Worm (Caenorhabditis elegans) whole organism, young adult: ENCODE measurements around the gene Y54G2A.32.

ENCODE experiments used
- C06A6.2 ChIP-seq: fragments of 200-800 bp; sonication (Bioruptor generic); conservative IDR thresholded peaks from 2 replicates; pipeline ENCODE4 v1.3.6; 2022; ENCODE audit warnings: missing genetic modification characterization, missing compliant biosample characterization
- K12H6.12 ChIP-seq: fragments of 200-800 bp; sonication (Bioruptor generic); optimal IDR thresholded peaks from 2 replicates; lab custom pipeline; 2018; ENCODE audit warnings: mild to moderate bottlenecking, missing genetic modification characterization, missing compliant biosample characterization
- T26A5.8 ChIP-seq: sonication (generic microtip); optimal IDR thresholded peaks from 2 replicates; lab custom pipeline; 2016; ENCODE audit warnings: missing genetic modification characterization, missing compliant biosample characterization
- Y53G8AR.9 ChIP-seq: fragments of 200-800 bp; sonication (Bioruptor generic); conservative IDR thresholded peaks from 2 replicates; pipeline ENCODE4 v1.3.6; 2022; ENCODE audit warnings: missing genetic modification reagents, missing genetic modification characterization, missing compliant biosample characterization
- Y67H2A.10 ChIP-seq: fragments of 200-800 bp; sonication (Bioruptor generic); conservative IDR thresholded peaks from 2 replicates; pipeline ENCODE4 v1.3.6; 2022; ENCODE audit warnings: missing genetic modification reagents, missing genetic modification characterization, missing compliant biosample characterization
- attf-3 ChIP-seq: fragments of 200-800 bp; sonication (Bioruptor generic); conservative IDR thresholded peaks from 2 replicates; pipeline ENCODE4 v1.3.6; 2022; ENCODE audit warnings: missing genetic modification reagents, missing genetic modification characterization, missing compliant biosample characterization
- attf-5 ChIP-seq: fragments of 200-800 bp; sonication (Bioruptor generic); optimal IDR thresholded peaks from 2 replicates; lab custom pipeline; 2018; ENCODE audit warnings: mild to moderate bottlenecking, missing genetic modification characterization, missing compliant biosample characterization
- attf-6 ChIP-seq: fragments of 200-800 bp; sonication (Bioruptor generic); IDR thresholded peaks from 2 replicates; pipeline ENCODE4 v1.3.6; 2022; ENCODE audit warnings: missing genetic modification reagents, missing genetic modification characterization, missing compliant biosample characterization
- cebp-2 ChIP-seq: fragments of 200-800 bp; sonication (Bioruptor generic); IDR thresholded peaks from 2 replicates; pipeline ENCODE4 v1.3.6; 2022; ENCODE audit warnings: missing genetic modification characterization, missing compliant biosample characterization
- ceh-58 ChIP-seq: fragments of 200-800 bp; sonication (Bioruptor generic); IDR thresholded peaks from 2 replicates; pipeline ENCODE4 v1.3.6; 2022; ENCODE audit warnings: missing genetic modification characterization, missing compliant biosample characterization
- ceh-79 ChIP-seq: sonication (generic microtip); optimal IDR thresholded peaks from 2 replicates; lab custom pipeline; 2017; ENCODE audit warnings: mild to moderate bottlenecking, missing genetic modification characterization, missing compliant biosample characterization
- dox-1 ChIP-seq: fragments of 200-800 bp; sonication (Bioruptor generic); IDR thresholded peaks from 2 replicates; pipeline ENCODE4 v1.3.6; 2022; ENCODE audit warnings: missing genetic modification reagents, missing genetic modification characterization, missing compliant biosample characterization
- dpff-1 ChIP-seq: sonication (generic microtip); optimal IDR thresholded peaks from 2 replicates; lab custom pipeline; 2017; ENCODE audit warnings: mild to moderate bottlenecking, missing genetic modification characterization, missing compliant biosample characterization
- efl-1 ChIP-seq: fragments of 150-350 bp; optimal IDR thresholded peaks from 2 replicates; lab custom pipeline; 2014; ENCODE audit warnings: missing biosample characterization, missing genetic modification reagents, missing genetic modification characterization
- egl-18 ChIP-seq: fragments of 200-800 bp; sonication (Bioruptor generic); IDR thresholded peaks from 2 replicates; pipeline ENCODE4 v1.3.6; 2022; ENCODE audit warnings: missing genetic modification reagents, missing genetic modification characterization, missing compliant biosample characterization
- egl-44 ChIP-seq: fragments of 200-800 bp; sonication (Bioruptor generic); IDR thresholded peaks from 2 replicates; pipeline ENCODE4 v1.3.6; 2022; ENCODE audit warnings: missing genetic modification reagents, missing genetic modification characterization, missing compliant biosample characterization
- hlh-12 ChIP-seq: sonication (generic microtip); optimal IDR thresholded peaks from 2 replicates; lab custom pipeline; 2016; ENCODE audit warnings: missing genetic modification characterization, missing compliant biosample characterization
- hmg-1.2 ChIP-seq: fragments of 200-800 bp; sonication (Bioruptor generic); IDR thresholded peaks from 2 replicates; pipeline ENCODE4 v1.3.6; 2022; ENCODE audit warnings: missing genetic modification reagents, missing genetic modification characterization, missing compliant biosample characterization
- lag-1 ChIP-seq: fragments of 200-800 bp; sonication (Bioruptor generic); IDR thresholded peaks from 2 replicates; pipeline ENCODE4 v1.3.6; 2022; ENCODE audit warnings: missing genetic modification reagents, missing genetic modification characterization, missing compliant biosample characterization
- let-526 ChIP-seq: fragments of 200-800 bp; sonication (Bioruptor generic); IDR thresholded peaks from 2 replicates; pipeline ENCODE4 v1.3.6; 2022; ENCODE audit warnings: missing genetic modification reagents, missing genetic modification characterization, missing compliant biosample characterization
- lin-26 ChIP-seq: fragments of 200-800 bp; sonication (Bioruptor generic); IDR thresholded peaks from 2 replicates; pipeline ENCODE4 v1.3.6; 2022; ENCODE audit warnings: missing genetic modification reagents, missing genetic modification characterization, missing compliant biosample characterization
- lsl-1 ChIP-seq: fragments of 200-800 bp; sonication (Bioruptor generic); optimal IDR thresholded peaks from 2 replicates; lab custom pipeline; 2018; ENCODE audit warnings: mild to moderate bottlenecking, missing genetic modification characterization, moderate library complexity, missing compliant biosample characterization
- lsy-27 ChIP-seq: sonication (generic microtip); optimal IDR thresholded peaks from 2 replicates; lab custom pipeline; 2017; ENCODE audit warnings: missing genetic modification characterization, mild to moderate bottlenecking, missing compliant biosample characterization, antibody characterized with exemption, missing genotype, borderline replicate concordance; ENCODE audit not compliant: insufficient read depth
- madf-6 ChIP-seq: fragments of 200-800 bp; sonication (Bioruptor generic); IDR thresholded peaks from 2 replicates; pipeline ENCODE4 v1.3.6; 2022; ENCODE audit warnings: missing genetic modification reagents, missing genetic modification characterization, missing compliant biosample characterization
- nhr-80 ChIP-seq: sonication (generic microtip); optimal IDR thresholded peaks from 2 replicates; lab custom pipeline; 2016; ENCODE audit warnings: missing genetic modification characterization, missing compliant biosample characterization
- rpc-1 ChIP-seq, 2 experiments: fragments of 150-350 bp in 1 of 2; sonication (generic microtip) in 1 of 2; optimal IDR thresholded peaks; 2 replicates each; lab custom pipeline; 2014 to 2018; ENCODE audit warnings: missing biosample characterization in 1 of 2, missing genetic modification characterization in 1 of 2, missing genetic modification reagents in 1 of 2, missing genotype in 1 of 2
- snpc-1.1 ChIP-seq: sonication (generic microtip); optimal IDR thresholded peaks from 2 replicates; lab custom pipeline; 2017; ENCODE audit warnings: missing genetic modification characterization, mild to moderate bottlenecking, missing compliant biosample characterization, antibody characterized with exemption, moderate library complexity, missing genotype, missing genetic modification reagents; ENCODE audit not compliant: insufficient read depth
- zfh-2 ChIP-seq: fragments of 200-800 bp; sonication (Bioruptor generic); conservative IDR thresholded peaks from 2 replicates; pipeline ENCODE4 v1.3.6; 2022; ENCODE audit warnings: missing genetic modification reagents, missing genetic modification characterization, missing compliant biosample characterization
- ztf-18 ChIP-seq: sonication (generic microtip); optimal IDR thresholded peaks from 2 replicates; lab custom pipeline; 2016; ENCODE audit warnings: missing genotype, mild to moderate bottlenecking, missing genetic modification characterization, missing compliant biosample characterization
- ztf-22 ChIP-seq: fragments of 200-800 bp; sonication (Bioruptor generic); optimal IDR thresholded peaks from 2 replicates; lab custom pipeline; 2018; ENCODE audit warnings: mild to moderate bottlenecking, missing genetic modification characterization, moderate library complexity, missing compliant biosample characterization
- ztf-25 ChIP-seq: fragments of 200-800 bp; sonication (Bioruptor generic); IDR thresholded peaks from 2 replicates; pipeline ENCODE4 v1.3.6; 2022; ENCODE audit warnings: missing genetic modification reagents, missing genetic modification characterization, missing compliant biosample characterization
- ztf-6 ChIP-seq: fragments of 200-800 bp; sonication (Bioruptor generic); IDR thresholded peaks from 2 replicates; pipeline ENCODE4 v1.3.6; 2022; ENCODE audit warnings: missing genetic modification reagents, missing genetic modification characterization, missing compliant biosample characterization

Gene Y54G2A.32

DNA sequence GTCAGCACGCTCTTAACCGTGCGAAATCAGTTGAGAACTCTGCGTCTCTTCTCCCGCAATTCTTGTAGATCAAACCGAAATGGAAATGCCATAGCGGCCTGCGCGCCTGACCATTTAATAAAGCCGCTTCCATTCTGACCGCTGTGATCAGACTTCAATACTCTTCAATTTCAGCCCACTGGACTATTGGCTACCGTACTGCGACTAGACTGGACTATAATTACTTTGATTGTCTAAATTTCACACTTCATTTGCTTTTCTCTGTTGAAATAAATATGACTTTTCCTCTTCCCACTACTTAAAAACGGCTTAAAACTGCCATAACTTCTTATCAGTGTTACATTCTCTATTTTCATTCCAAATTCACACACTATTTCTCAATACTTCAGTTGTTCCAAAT lies 34.6 kb downstream of the Y54G2A.32 start, which contains the start of gene Y54G2A.7:
Gene Y54G2A.7, plus strand, starts transcription at position 301 of the 400 bp plus-strand sequence.
- peak; percentile 13 for TF ChIP-seq nhr-80
- TF ChIP-seq C06A6.2 (GFP tag; lab: Robert Waterston, UW) = no peak

- TF ChIP-seq cebp-2 (no peak), nhr-80 (peak; percentile 62)
Observed at ce11 chrIV:2841260-2841659, 37.5 kb downstream of the Y54G2A.32 start, which contains the start of gene clec-83. TSS of gene clec-83 (minus strand) at chrIV:2841472.

DNA sequence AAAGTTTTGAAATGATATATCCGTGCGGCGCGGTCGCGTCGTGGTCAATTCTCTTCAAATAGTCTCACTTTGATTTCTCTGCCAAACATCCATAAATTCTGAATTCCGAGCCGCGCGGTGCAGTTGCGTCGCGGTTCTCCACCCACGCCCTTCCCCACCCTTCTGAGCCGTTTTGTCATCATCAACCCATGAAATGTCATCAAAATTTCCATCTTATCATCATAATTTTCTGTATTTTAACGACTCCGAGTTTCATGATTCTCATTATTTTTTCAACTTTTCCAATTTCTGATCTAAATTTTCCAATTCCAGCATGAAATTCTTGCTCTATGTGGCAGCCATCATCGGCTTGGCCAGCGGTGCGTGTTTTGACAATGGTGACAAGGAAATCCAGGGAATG lies 38.4 kb downstream of the Y54G2A.32 start, which contains the start of gene clec-84:
Gene clec-84, plus strand, starts transcription at position 301 of the 400 bp plus-strand sequence.
- TF ChIP-seq snpc-1.1 (tag; lab: Kevin White, UChicago) = no peak
- TF ChIP-seq ztf-22 (GFP tag; lab: Kevin White, UChicago) = no peak
- no peak for TF ChIP-seq ztf-6
- no peak for TF ChIP-seq attf-6
- TF ChIP-seq zfh-2 = no peak
- TF ChIP-seq ceh-79 (tag; lab: Kevin White, UChicago) = no peak

- no peak for TF ChIP-seq Y67H2A.10 (GFP tag; lab: Robert Waterston, UW)
- TF ChIP-seq lin-26 (GFP tag; lab: Robert Waterston, UW) = no peak
- TF ChIP-seq madf-6 (GFP tag; lab: Robert Waterston, UW) = no peak
- TF ChIP-seq egl-44 = no peak
- TF ChIP-seq hlh-12 (tag; lab: Kevin White, UChicago) = no peak
- no peak for TF ChIP-seq T26A5.8 (tag; lab: Kevin White, UChicago)
- TF ChIP-seq Y53G8AR.9 = no peak
- no peak for TF ChIP-seq hmg-1.2 (GFP tag; lab: Robert Waterston, UW)
- TF ChIP-seq ztf-25 (GFP tag; lab: Robert Waterston, UW) = no peak
- no peak for TF ChIP-seq ceh-79 (tag; lab: Kevin White, UChicago)
- TF ChIP-seq K12H6.12 (tag; lab: Kevin White, UChicago) = no peak
- no peak for TF ChIP-seq lag-1
- no peak for TF ChIP-seq ceh-58 (GFP tag; lab: Robert Waterston, UW)
- TF ChIP-seq lsy-27 (tag; lab: Kevin White, UChicago) = no peak
- TF ChIP-seq rpc-1 (optimal IDR thresholded peaks at IDR 0.05; lab: Kevin White, UChicago) = no peak
- TF ChIP-seq rpc-1 (tag; optimal IDR thresholded peaks at IDR 0.05; lab: Kevin White, UChicago) = no peak
- TF ChIP-seq egl-18 (GFP tag; lab: Robert Waterston, UW) = no peak
- TF ChIP-seq ztf-18 (tag; lab: Kevin White, UChicago) = no peak
- TF ChIP-seq dox-1 = no peak
- TF ChIP-seq dpff-1 (tag; lab: Kevin White, UChicago) = no peak
- TF ChIP-seq let-526 = no peak
Observed at ce11 chrIV:2843882-2844281, 40.1 kb downstream of the Y54G2A.32 start, which contains the start of gene Y54G2A.15. TSS of gene Y54G2A.15 (minus strand) at chrIV:2843982.

DNA sequence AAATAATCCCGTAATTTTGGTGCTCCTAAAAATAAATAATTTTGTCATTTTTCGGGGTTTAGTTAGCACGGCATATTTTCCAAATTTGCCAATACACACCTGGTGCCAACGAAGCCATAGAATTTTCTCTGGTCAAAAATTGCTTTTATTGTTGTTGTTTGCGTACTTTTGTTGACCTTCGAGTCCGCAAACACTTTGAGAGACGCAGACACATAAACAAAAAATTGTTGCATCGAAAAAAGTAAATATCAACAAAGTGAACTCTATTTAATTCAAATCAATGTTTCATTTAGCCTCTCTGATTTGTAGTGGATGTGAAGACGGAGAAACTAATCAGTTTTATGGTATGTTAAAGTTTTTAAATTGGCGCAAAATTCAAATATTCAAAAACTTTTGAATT lies 42.5 kb downstream of the Y54G2A.32 start, which contains the start of gene Y54G2A.40:
Gene Y54G2A.40, plus strand, starts transcription at position 213 of the 400 bp plus-strand sequence.
- TF ChIP-seq efl-1 (GFP tag; lab: Kevin White, UChicago) (no peak), lsl-1 (GFP tag; lab: Kevin White, UChicago) (no peak), snpc-1.1 (tag; lab: Kevin White, UChicago) (no peak), hmg-1.2 (GFP tag; lab: Robert Waterston, UW) (peak; percentile 58), nhr-80 (peak; percentile 6), attf-5 (GFP tag; lab: Kevin White, UChicago) (peak; percentile 55), Y67H2A.10 (GFP tag; lab: Robert Waterston, UW) (no peak), attf-3 (no peak)
